Fruit fly (Drosophila melanogaster) whole organism, adult: ENCODE data around the gene ND-49.

ENCODE experiments used
- CG11617 ChIP-seq: fragments of 200-800 bp; sonication (Bioruptor generic); optimal IDR thresholded peaks from 2 replicates; lab custom pipeline; 2017; ENCODE audit warnings: mild to moderate bottlenecking, missing biosample characterization, missing genetic modification reagents, missing genetic modification characterization
- CG12768 ChIP-seq: fragments of 200-800 bp; sonication (Bioruptor generic); optimal IDR thresholded peaks from 2 replicates; lab custom pipeline; 2017; ENCODE audit warnings: missing biosample characterization, missing genetic modification characterization, mild to moderate bottlenecking, moderate library complexity, missing genetic modification reagents
- CG33017 ChIP-seq: fragments of 200-800 bp; sonication (Bioruptor generic); optimal IDR thresholded peaks from 2 replicates; lab custom pipeline; 2018; ENCODE audit warnings: missing biosample characterization, mild to moderate bottlenecking, missing genetic modification characterization, moderate library complexity
- CG5204 ChIP-seq: fragments of 200-800 bp; sonication (Bioruptor generic); optimal IDR thresholded peaks from 2 replicates; lab custom pipeline; 2016; ENCODE audit warnings: missing biosample characterization, missing genetic modification characterization
- CG7101 ChIP-seq: fragments of 200-800 bp; sonication (Bioruptor generic); optimal IDR thresholded peaks from 2 replicates; lab custom pipeline; 2018; ENCODE audit warnings: missing biosample characterization, mild to moderate bottlenecking, missing genetic modification characterization, moderate library complexity
- Clk ChIP-seq: fragments of 200-800 bp; sonication (Bioruptor generic); optimal IDR thresholded peaks from 2 replicates; lab custom pipeline; 2017; ENCODE audit warnings: missing biosample characterization, missing genetic modification characterization
- Crg-1 ChIP-seq: fragments of 200-800 bp; sonication (Bioruptor generic); optimal IDR thresholded peaks from 2 replicates; lab custom pipeline; 2016; ENCODE audit warnings: missing biosample characterization, missing genetic modification characterization
- Mnt ChIP-seq: fragments of 200-800 bp; sonication (Bioruptor generic); optimal IDR thresholded peaks from 2 replicates; lab custom pipeline; 2016; ENCODE audit warnings: missing biosample characterization, mild to moderate bottlenecking, missing genetic modification characterization
- bab1 ChIP-seq: fragments of 200-800 bp; sonication (Bioruptor generic); optimal IDR thresholded peaks from 3 replicates; lab custom pipeline; 2019; ENCODE audit warnings: missing biosample characterization, mild to moderate bottlenecking, missing genetic modification characterization, moderate library complexity
- kay ChIP-seq: fragments of 200-800 bp; sonication (Bioruptor generic); peaks from one replicate; lab custom pipeline; 2016; ENCODE audit warnings: missing biosample characterization, missing genetic modification characterization, borderline replicate concordance
- ovo ChIP-seq: fragments of 200-800 bp; sonication (Bioruptor generic); optimal IDR thresholded peaks from 2 replicates; lab custom pipeline; 2016; ENCODE audit warnings: missing biosample characterization, missing genetic modification characterization
- pad ChIP-seq: fragments of 200-800 bp; sonication (Bioruptor generic); optimal IDR thresholded peaks from 3 replicates; lab custom pipeline; 2017; ENCODE audit warnings: missing biosample characterization, missing genetic modification characterization, mild to moderate bottlenecking, moderate library complexity, missing genetic modification reagents
- tj ChIP-seq: fragments of 200-800 bp; sonication (Bioruptor generic); optimal IDR thresholded peaks from 3 replicates; lab custom pipeline; 2017; ENCODE audit warnings: missing biosample characterization, mild to moderate bottlenecking, missing genetic modification characterization, moderate library complexity

DNA sequence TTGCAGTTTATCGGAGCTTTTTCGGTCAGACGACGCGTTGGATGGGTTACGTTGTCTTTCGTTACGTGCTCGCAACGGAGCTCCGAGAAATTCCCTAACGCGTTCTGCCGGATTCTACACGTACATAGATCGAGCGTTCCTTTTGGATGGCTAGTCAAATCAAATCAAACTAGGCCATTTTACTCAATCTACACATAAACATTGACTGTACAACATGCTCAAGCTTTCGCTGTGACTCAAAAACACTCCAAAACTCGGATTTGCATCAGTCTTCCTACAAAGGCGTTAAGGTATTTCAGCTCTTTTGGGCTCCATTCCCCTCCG lies 13.5 kb downstream of the ND-49 start, which contains the start of gene Pur-alpha:
- peak; percentile 16 for TF ChIP-seq CG33017
- TF ChIP-seq kay (GFP tag; lab: Kevin White, UChicago): no peak
- peak; percentile 90 for TF ChIP-seq pad (GFP tag; lab: Kevin White, UChicago)
- TF ChIP-seq CG7101 (tag; lab: Kevin White, UChicago): peak; percentile 23
- TF ChIP-seq ovo (GFP tag; lab: Kevin White, UChicago): no peak
- peak; percentile 13 for TF ChIP-seq tj
- no peak for TF ChIP-seq CG5204 (GFP tag; lab: Kevin White, UChicago)
- TF ChIP-seq CG11617 (GFP tag; lab: Kevin White, UChicago): no peak
- no peak for TF ChIP-seq Mnt
- TF ChIP-seq Crg-1 (GFP tag; lab: Kevin White, UChicago): peak; percentile 63
- TF ChIP-seq Clk (GFP tag; lab: Kevin White, UChicago): no peak
- TF ChIP-seq bab1: peak; percentile 53
- peak; percentile 20 for TF ChIP-seq CG12768 (GFP tag; lab: Kevin White, UChicago)
